Worm (Caenorhabditis elegans): ENCODE measurements around the gene D1025.10.

- TF ChIP-seq egl-27 (tag; optimal IDR thresholded peaks at IDR 0.05), result no peak
- TF ChIP-seq fkh-10 (GFP tag; optimal IDR thresholded peaks at IDR 0.05), result no peak
These were observed 39.3 kb upstream of the D1025.10 start for ce11 chrX:14477338-14477737.
